Worm (Caenorhabditis elegans) whole organism, L4 larva: ENCODE measurements around the gene gyg-1.

ENCODE experiments used
- D1046.2 ChIP-seq: fragments of 200-800 bp; sonication (Bioruptor generic); IDR thresholded peaks from 2 replicates; pipeline ENCODE4 v1.3.6; 2022; ENCODE audit warnings: missing genetic modification characterization, missing compliant biosample characterization
- F37D6.2 ChIP-seq: sonication (generic microtip); optimal IDR thresholded peaks from 2 replicates; lab custom pipeline; 2016; ENCODE audit warnings: mild to moderate bottlenecking, missing genetic modification characterization, missing compliant biosample characterization
- F49E8.2 ChIP-seq: sonication (generic microtip); optimal IDR thresholded peaks from 2 replicates; lab custom pipeline; 2016; ENCODE audit warnings: missing compliant biosample characterization, mild to moderate bottlenecking, missing genetic modification characterization, borderline replicate concordance
- ZK337.2 ChIP-seq: fragments of 200-800 bp; sonication (Bioruptor generic); IDR thresholded peaks from 2 replicates; pipeline ENCODE4 v1.3.6; 2022; ENCODE audit warnings: missing genetic modification reagents, missing genetic modification characterization, missing compliant biosample characterization
- aha-1 ChIP-seq: fragments of 150-350 bp; peaks from one replicate; lab custom pipeline; 2014; ENCODE audit warnings: missing biosample characterization, missing genetic modification characterization
- aly-2 ChIP-seq: sonication (generic microtip); optimal IDR thresholded peaks from 2 replicates; lab custom pipeline; 2018; ENCODE audit warnings: missing biosample characterization, missing genetic modification characterization
- ceh-20 ChIP-seq: fragments of 200-800 bp; sonication (Bioruptor generic); IDR thresholded peaks from 2 replicates; pipeline ENCODE4 v1.3.6; 2022; ENCODE audit warnings: missing genetic modification reagents, missing genetic modification characterization, missing compliant biosample characterization
- ceh-62 ChIP-seq: sonication (generic microtip); optimal IDR thresholded peaks from 2 replicates; lab custom pipeline; 2017; ENCODE audit warnings: missing biosample characterization, missing genetic modification characterization
- cey-2 ChIP-seq: sonication (generic microtip); optimal IDR thresholded peaks from 3 replicates; lab custom pipeline; 2017; ENCODE audit warnings: missing genetic modification characterization, mild to moderate bottlenecking, missing compliant biosample characterization, antibody characterized with exemption, borderline replicate concordance; ENCODE audit not compliant: insufficient read depth
- daf-12 ChIP-seq: fragments of 150-350 bp; optimal IDR thresholded peaks from 2 replicates; lab custom pipeline; 2014; ENCODE audit warnings: missing biosample characterization, missing genetic modification reagents, missing genetic modification characterization
- daf-16 ChIP-seq, 3 experiments: sonication (generic microtip); optimal IDR thresholded peaks; 2 replicates each; lab custom pipeline; 2016 to 2017; ENCODE audit warnings: missing genetic modification characterization in 3 of 3, missing genetic modification reagents in 3 of 3, mild to moderate bottlenecking in 2 of 3, missing compliant biosample characterization in 2 of 3, missing biosample characterization in 1 of 3, moderate library complexity in 1 of 3
- daf-8 ChIP-seq: fragments of 200-800 bp; sonication (Bioruptor generic); IDR thresholded peaks from 2 replicates; pipeline ENCODE4 v1.3.6; 2022; ENCODE audit warnings: missing genetic modification characterization, missing compliant biosample characterization
- dmd-6 ChIP-seq: fragments of 200-800 bp; sonication (Bioruptor generic); IDR thresholded peaks from 2 replicates; pipeline ENCODE4 v1.3.6; 2022; ENCODE audit warnings: missing genetic modification reagents, missing genetic modification characterization, missing compliant biosample characterization
- dmd-8 ChIP-seq: fragments of 200-800 bp; sonication (Bioruptor generic); IDR thresholded peaks from 2 replicates; pipeline ENCODE4 v1.3.6; 2022; ENCODE audit warnings: missing genetic modification characterization, missing compliant biosample characterization
- dve-1 ChIP-seq: sonication (generic microtip); optimal IDR thresholded peaks from 2 replicates; lab custom pipeline; 2017; ENCODE audit warnings: antibody characterized with exemption, mild to moderate bottlenecking, missing genetic modification characterization, missing compliant biosample characterization; ENCODE audit not compliant: insufficient read depth
- egl-27 ChIP-seq: sonication (generic microtip); optimal IDR thresholded peaks from 3 replicates; lab custom pipeline; 2017; ENCODE audit warnings: missing biosample characterization, missing genetic modification reagents, missing genetic modification characterization
- fkh-10 ChIP-seq: fragments of 150-350 bp; optimal IDR thresholded peaks from 2 replicates; lab custom pipeline; 2014; ENCODE audit warnings: missing biosample characterization, missing genetic modification reagents, missing genetic modification characterization
- hif-1 ChIP-seq, 2 experiments: sonication (generic microtip); optimal IDR thresholded peaks; 2 replicates each; lab custom pipeline; 2016 to 2017; ENCODE audit warnings: missing compliant biosample characterization in 2 of 2, missing genetic modification characterization in 2 of 2, missing genetic modification reagents in 2 of 2, missing genotype in 2 of 2, mild to moderate bottlenecking in 1 of 2
- hlh-11 ChIP-seq: fragments of 200-800 bp; sonication (Bioruptor generic); optimal IDR thresholded peaks from 2 replicates; lab custom pipeline; 2018; ENCODE audit warnings: mild to moderate bottlenecking, missing genetic modification characterization, missing compliant biosample characterization
- hlh-30 ChIP-seq: sonication (generic microtip); optimal IDR thresholded peaks from 2 replicates; lab custom pipeline; 2017; ENCODE audit warnings: antibody characterized with exemption, mild to moderate bottlenecking, missing genetic modification characterization, missing compliant biosample characterization; ENCODE audit not compliant: insufficient read depth
- hmg-1.1 ChIP-seq: fragments of 200-800 bp; sonication (Bioruptor generic); IDR thresholded peaks from 2 replicates; pipeline ENCODE4 v1.3.6; 2022; ENCODE audit warnings: missing genetic modification reagents, missing genetic modification characterization, missing compliant biosample characterization
- lin-38 ChIP-seq: fragments of 200-800 bp; sonication (Bioruptor generic); IDR thresholded peaks from 2 replicates; pipeline ENCODE4 v1.3.6; 2022; ENCODE audit warnings: missing genetic modification reagents, missing genetic modification characterization, missing compliant biosample characterization
- lsy-2 ChIP-seq, 2 experiments: fragments of 150-350 bp in 1 of 2; sonication (generic microtip) in 1 of 2; optimal IDR thresholded peaks; 2 replicates each; lab custom pipeline; 2014 to 2017; ENCODE audit warnings: missing biosample characterization in 2 of 2, missing genetic modification characterization in 2 of 2
- mdl-1 ChIP-seq, 2 experiments: fragments of 150-350 bp in 1 of 2; sonication (generic microtip) in 1 of 2; optimal IDR thresholded peaks; 2 replicates each; lab custom pipeline; 2014 to 2017; ENCODE audit warnings: missing biosample characterization in 2 of 2, missing genetic modification characterization in 2 of 2
- mes-2 ChIP-seq: sonication (generic microtip); optimal IDR thresholded peaks from 2 replicates; lab custom pipeline; 2016; ENCODE audit warnings: missing genotype, mild to moderate bottlenecking, missing genetic modification characterization, missing compliant biosample characterization; ENCODE audit not compliant: poor library complexity, severe bottlenecking
- mxl-3 ChIP-seq: fragments of 200-800 bp; sonication (Bioruptor generic); optimal IDR thresholded peaks from 2 replicates; lab custom pipeline; 2018; ENCODE audit warnings: mild to moderate bottlenecking, missing genetic modification characterization, missing compliant biosample characterization
- nhr-28 ChIP-seq: fragments of 150-350 bp; optimal IDR thresholded peaks from 2 replicates; lab custom pipeline; 2014; ENCODE audit warnings: missing biosample characterization, missing genetic modification characterization
- nhr-6 ChIP-seq: fragments of 150-350 bp; optimal IDR thresholded peaks from 2 replicates; lab custom pipeline; 2014; ENCODE audit warnings: missing biosample characterization, missing genetic modification characterization
- nhr-77 ChIP-seq: fragments of 150-350 bp; optimal IDR thresholded peaks from 2 replicates; lab custom pipeline; 2014; ENCODE audit warnings: missing biosample characterization, missing genetic modification characterization
- php-3 ChIP-seq: fragments of 200-800 bp; sonication (Bioruptor generic); IDR thresholded peaks from 2 replicates; pipeline ENCODE4 v1.3.6; 2022; ENCODE audit warnings: missing genetic modification reagents, missing genetic modification characterization, missing compliant biosample characterization
- pqm-1 ChIP-seq: sonication (generic microtip); optimal IDR thresholded peaks from 2 replicates; lab custom pipeline; 2017; ENCODE audit warnings: missing biosample characterization, missing genetic modification characterization
- snpc-1.2 ChIP-seq: fragments of 200-800 bp; sonication (Bioruptor generic); IDR thresholded peaks from 2 replicates; pipeline ENCODE4 v1.3.6; 2022; ENCODE audit warnings: missing genetic modification reagents, missing genetic modification characterization, missing compliant biosample characterization
- spr-1 ChIP-seq: sonication (generic microtip); optimal IDR thresholded peaks from 2 replicates; lab custom pipeline; 2016; ENCODE audit warnings: mild to moderate bottlenecking, missing genetic modification characterization, missing compliant biosample characterization
- tra-1 ChIP-seq: fragments of 200-800 bp; sonication (Bioruptor generic); IDR thresholded peaks from 2 replicates; pipeline ENCODE4 v1.3.6; 2022; ENCODE audit warnings: missing genetic modification reagents, missing genetic modification characterization, missing compliant biosample characterization
- unc-62 ChIP-seq, 3 experiments: fragments of 150-350 bp in 1 of 3; sonication (generic microtip); optimal IDR thresholded peaks in 2 of 3; peaks in 1 of 3; 1 replicate in 1 of 3; 2 replicates in 2 of 3; lab custom pipeline; 2014 to 2017; ENCODE audit warnings: missing biosample characterization in 3 of 3, missing genetic modification characterization in 3 of 3, missing genetic modification reagents in 3 of 3, missing genotype in 1 of 3

Gene gyg-1

DNA sequence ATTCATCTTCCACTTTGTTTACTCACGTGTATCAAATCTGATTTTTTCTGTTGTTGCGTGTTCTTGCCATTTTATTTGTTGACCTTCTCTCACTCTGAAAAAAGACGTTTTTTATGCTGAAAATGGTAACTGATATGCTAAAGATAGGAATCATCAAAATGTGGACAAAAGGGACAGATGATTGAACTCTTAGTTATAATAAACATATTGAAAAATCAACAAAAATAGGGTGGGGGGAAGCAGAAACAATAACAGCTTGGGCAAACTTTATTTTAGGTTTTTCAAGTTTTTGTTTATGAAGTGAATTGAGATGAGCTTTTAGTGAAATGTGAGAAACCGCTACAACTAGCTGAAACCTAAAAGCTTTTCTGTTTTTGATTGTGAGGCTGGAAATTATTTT lies 4.5 kb upstream of the gyg-1 start, which contains the start of gene F56B6.6:
Gene F56B6.6, minus strand, starts transcription at position 101 of the 400 bp plus-strand sequence.
- TF ChIP-seq dmd-8 (GFP tag; lab: Robert Waterston, UW) (no peak), snpc-1.2 (GFP tag; lab: Robert Waterston, UW) (no peak), cey-2 (tag; lab: Kevin White, UChicago) (no peak), D1046.2 (GFP tag; lab: Robert Waterston, UW) (no peak), nhr-77 (no peak), lin-38 (GFP tag; lab: Robert Waterston, UW) (no peak), aly-2 (tag; lab: Kevin White, UChicago) (no peak)
- TF ChIP-seq, all 104 proteins: peak for 0

ce11 chrX:3534218-3534617 lies 3.2 kb upstream of the gyg-1 start:
- TF ChIP-seq F49E8.2 (no peak), lsy-2 (tag; optimal IDR thresholded peaks at IDR 0.05; lab: Kevin White, UChicago) (peak in 1 of 2 experiments; percentile 23), hlh-11 (peak; percentile 80), unc-62 (GFP tag; optimal IDR thresholded peaks at IDR 0.05 in 1 of 2; lab: Kevin White, UChicago) (peak in 1 of 2 experiments; percentile 78), unc-62 (tag; optimal IDR thresholded peaks at IDR 0.05; lab: Kevin White, UChicago) (no peak), mxl-3 (GFP tag; lab: Kevin White, UChicago) (peak; percentile 80), hif-1 (tag; optimal IDR thresholded peaks at IDR 0.05; lab: Kevin White, UChicago) (no peak), ceh-20 (GFP tag; lab: Robert Waterston, UW) (no peak), nhr-6 (tag; lab: Kevin White, UChicago) (no peak), egl-27 (no peak), F37D6.2 (tag; lab: Kevin White, UChicago) (no peak), mdl-1 (tag; optimal IDR thresholded peaks at IDR 0.05; lab: Kevin White, UChicago) (peak in 1 of 2 experiments; percentile 80), daf-16 (GFP tag; optimal IDR thresholded peaks at IDR 0.05; lab: Kevin White, UChicago) (no peak), daf-16 (tag; optimal IDR thresholded peaks at IDR 0.05; lab: Kevin White, UChicago) (peak; percentile 92), nhr-77 (peak; percentile 55), hlh-30 (tag; lab: Kevin White, UChicago) (peak; percentile 69), daf-12 (no peak), nhr-28 (peak; percentile 89), dve-1 (tag; lab: Kevin White, UChicago) (peak; percentile 88), dmd-6 (GFP tag; lab: Robert Waterston, UW) (peak; percentile 89), mes-2 (tag; lab: Kevin White, UChicago) (peak; percentile 8), pqm-1 (peak; percentile 87), spr-1 (tag; lab: Kevin White, UChicago) (no peak), php-3 (GFP tag; lab: Robert Waterston, UW) (peak; percentile 88), ceh-62 (tag; lab: Kevin White, UChicago) (no peak), aha-1 (peak; percentile 98), tra-1 (GFP tag; lab: Robert Waterston, UW) (0 out of 2 replicates have a peak, but pooled peaks have one; percentile 68)
- TF ChIP-seq, all 104 proteins: peak for 16

ce11 chrX:3535505-3535904 lies 1.9 kb upstream of the gyg-1 start:
- TF ChIP-seq F37D6.2 (tag; lab: Kevin White, UChicago): no peak
- TF ChIP-seq daf-8 (GFP tag; lab: Robert Waterston, UW): no peak
- TF ChIP-seq unc-62 (GFP tag; optimal IDR thresholded peaks at IDR 0.05 in 1 of 2; lab: Kevin White, UChicago): peak in 1 of 2 experiments; percentile 87
- no peak for TF ChIP-seq unc-62 (tag; optimal IDR thresholded peaks at IDR 0.05; lab: Kevin White, UChicago)
- TF ChIP-seq ZK337.2 (GFP tag; lab: Robert Waterston, UW): no peak
- peak; percentile 39; the same call in 1 of the 2 replicates for TF ChIP-seq hmg-1.1
- peak; percentile 10 for TF ChIP-seq fkh-10 (GFP tag; lab: Kevin White, UChicago)
